Fruit fly (Drosophila melanogaster): Measurements from ENCODE around the gene Actn.

dm6 chrX:2005840-2006239 lies 36.3 kb downstream of the Actn start:
- TF ChIP-seq psq (optimal IDR thresholded peaks at IDR 0.05) (no peak), pan (optimal IDR thresholded peaks at IDR 0.05) (no peak), Dll (optimal IDR thresholded peaks at IDR 0.05) (no peak), EcR (GFP tag; optimal IDR thresholded peaks at IDR 0.05) (no peak)

All from whole organism.